Worm (Caenorhabditis elegans): ENCODE results near the gene brd-1.

The brd-1 gene

DNA sequence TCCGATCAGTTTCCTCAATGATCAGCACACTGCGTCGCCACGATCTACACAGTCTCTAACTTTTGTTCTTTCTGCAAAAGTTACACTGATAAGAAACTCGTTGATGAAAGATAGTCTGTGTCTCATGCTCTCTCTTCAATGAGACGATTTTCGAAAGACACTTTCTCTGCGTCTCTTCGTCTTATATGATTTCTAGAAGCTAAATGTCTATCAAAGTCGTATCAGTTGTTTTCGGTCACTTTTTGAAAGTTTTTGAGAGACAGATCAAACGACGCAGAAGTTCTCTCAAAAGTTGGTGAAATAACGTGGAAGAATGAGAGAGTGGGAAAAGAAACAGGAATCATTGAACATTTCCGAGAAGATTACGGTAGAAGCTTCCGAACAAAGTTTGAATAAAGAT lies 5.9 kb upstream of the brd-1 start:
- TF ChIP-seq unc-62 (GFP tag; optimal IDR thresholded peaks at IDR 0.05), result no peak

DNA sequence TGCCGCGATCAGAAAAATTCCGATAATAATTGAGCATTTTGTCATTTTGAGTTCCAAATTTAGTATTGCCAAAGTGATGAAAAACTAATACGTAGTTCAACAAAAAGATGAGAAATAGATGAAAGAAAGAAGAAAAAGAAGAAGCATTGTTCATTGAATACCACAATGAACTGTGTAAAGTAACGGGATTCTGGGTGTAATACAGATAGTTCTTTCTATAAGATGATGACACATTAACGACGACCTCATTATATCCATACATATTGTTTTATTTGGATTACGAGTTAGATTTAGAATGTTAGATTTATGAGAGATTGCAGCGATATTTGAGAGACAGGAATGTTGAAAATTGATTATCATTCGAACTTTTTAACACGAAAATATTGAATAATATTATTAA lies 2.3 kb upstream of the brd-1 start, which contains the start of gene K04C2.5:
K04C2.5 (minus strand) TSS at position 101 of the 400 bp plus-strand sequence.
- no peak for TF ChIP-seq unc-62 (GFP tag; optimal IDR thresholded peaks at IDR 0.05)

DNA sequence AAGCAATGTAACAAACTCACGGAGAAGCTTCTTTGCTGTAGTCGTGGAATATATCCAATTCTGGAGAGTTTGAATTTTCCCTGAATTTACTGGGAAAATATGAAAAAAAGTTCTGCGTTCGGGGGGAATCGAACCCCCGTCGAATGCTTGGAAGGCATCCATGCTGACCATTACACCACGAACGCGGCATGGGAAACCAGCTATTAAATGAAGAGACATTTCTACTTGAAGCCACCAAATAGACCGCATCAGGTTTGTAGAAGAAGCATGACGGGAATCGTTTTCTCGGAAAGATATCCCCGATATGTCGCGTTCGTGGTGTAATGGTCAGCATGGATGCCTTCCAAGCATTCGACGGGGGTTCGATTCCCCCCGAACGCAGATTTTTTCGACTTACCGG lies 807 bp downstream of the brd-1 start:
- TF ChIP-seq unc-62 (GFP tag; optimal IDR thresholded peaks at IDR 0.05), result no peak

DNA sequence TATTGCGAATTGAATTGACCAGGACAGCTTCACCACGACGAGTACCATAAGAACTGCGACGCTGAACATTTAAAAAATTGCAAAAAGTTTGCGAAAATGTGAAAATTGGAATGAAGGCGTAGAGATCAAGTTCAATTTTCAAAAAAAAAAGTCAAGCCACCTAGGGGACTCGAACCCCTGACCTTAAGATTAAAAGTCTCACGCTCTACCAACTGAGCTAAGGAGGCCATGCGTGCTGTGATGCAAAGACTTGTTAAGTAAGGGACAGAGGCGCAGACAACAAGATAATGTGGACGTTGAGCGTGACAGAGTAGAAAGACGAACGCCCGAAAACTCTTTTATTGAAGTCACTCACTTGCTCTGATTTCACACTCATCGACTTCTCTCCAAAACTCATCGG lies 1.7 kb downstream of the brd-1 start:
- no peak for TF ChIP-seq unc-62 (GFP tag; optimal IDR thresholded peaks at IDR 0.05)

DNA sequence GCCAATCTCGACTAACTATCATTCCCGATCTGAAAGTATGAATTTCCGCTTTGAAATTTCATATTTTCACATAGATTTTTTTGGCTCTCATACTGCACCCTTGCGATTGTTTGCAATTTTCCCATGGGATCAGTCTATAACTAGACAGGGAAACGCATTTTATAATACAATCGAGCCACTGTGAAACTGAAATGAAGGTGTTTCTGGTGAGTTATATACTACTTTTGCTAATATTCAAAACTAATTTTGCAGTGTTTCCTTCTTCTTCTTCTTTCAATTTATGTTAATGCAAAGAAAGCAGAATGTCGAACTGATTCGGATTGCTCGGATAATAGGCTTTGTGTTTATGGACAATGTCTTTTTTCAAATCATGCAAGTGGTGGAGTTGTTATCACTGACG lies 3.4 kb downstream of the brd-1 start:
- no peak for TF ChIP-seq unc-62 (GFP tag; optimal IDR thresholded peaks at IDR 0.05)

DNA sequence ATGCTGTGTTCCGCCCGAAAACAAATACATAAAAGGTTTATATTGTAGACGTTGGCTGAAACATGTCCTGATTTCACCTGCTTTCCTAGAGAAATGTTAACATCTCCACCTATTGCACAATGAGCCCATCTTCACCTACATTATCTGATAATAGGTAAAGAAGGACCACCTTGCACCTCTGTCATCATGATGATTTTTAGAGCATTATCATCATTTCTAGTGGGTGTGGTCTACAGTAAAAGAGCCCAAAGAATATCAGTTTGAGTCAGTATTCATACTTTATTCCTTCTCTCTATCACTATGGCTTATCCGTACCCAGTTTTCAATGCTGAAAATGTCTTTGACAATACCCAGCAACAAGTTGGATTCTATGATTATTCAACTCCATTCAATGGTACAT lies 5.1 kb downstream of the brd-1 start, which contains the start of gene med-2:
med-2 (plus strand) TSS at position 301 of the 400 bp plus-strand sequence.
- no peak for TF ChIP-seq unc-62 (GFP tag; optimal IDR thresholded peaks at IDR 0.05)

DNA sequence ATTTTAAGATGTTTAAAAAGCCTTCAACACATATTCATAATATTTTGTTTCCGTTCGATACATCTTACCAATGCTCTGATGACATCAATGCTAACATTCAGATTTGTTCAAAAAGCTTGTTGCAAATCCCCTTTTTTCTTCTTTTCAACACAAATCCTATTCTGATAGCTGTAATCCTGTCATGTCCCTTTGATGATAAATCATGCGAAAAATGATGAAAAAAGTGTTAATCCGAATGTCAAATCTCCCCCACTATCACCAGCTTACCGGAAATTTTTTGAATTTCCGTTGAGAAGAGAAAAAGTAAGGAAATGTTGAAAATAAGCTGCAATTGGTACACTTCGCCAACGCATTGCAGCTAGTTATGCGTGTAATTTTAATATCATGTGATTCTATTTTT lies 7.6 kb downstream of the brd-1 start:
- TF ChIP-seq unc-62 (GFP tag; optimal IDR thresholded peaks at IDR 0.05), result no peak

DNA sequence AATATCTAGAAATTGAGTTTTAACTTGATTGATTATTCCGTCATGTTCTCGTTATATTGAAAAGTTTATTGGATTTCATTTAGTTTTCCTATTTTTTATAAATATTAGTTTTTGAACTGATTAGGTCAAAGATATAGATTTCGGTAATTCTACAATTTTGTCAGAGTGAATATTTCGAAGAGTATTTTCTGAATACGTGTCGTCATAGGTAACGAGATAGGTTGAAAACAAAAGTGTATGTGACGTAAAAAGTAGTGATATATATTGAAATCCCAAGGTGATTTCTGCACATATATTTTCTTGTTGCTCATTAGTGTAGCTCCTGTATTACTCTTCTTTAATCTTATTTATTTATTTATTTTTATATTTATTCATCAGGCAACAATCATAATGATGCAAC lies 8.5 kb downstream of the brd-1 start, which contains the start of gene K04C2.7:
K04C2.7 (plus strand) TSS at position 301 of the 400 bp plus-strand sequence.
- TF ChIP-seq unc-62 (GFP tag; optimal IDR thresholded peaks at IDR 0.05), result no peak

DNA sequence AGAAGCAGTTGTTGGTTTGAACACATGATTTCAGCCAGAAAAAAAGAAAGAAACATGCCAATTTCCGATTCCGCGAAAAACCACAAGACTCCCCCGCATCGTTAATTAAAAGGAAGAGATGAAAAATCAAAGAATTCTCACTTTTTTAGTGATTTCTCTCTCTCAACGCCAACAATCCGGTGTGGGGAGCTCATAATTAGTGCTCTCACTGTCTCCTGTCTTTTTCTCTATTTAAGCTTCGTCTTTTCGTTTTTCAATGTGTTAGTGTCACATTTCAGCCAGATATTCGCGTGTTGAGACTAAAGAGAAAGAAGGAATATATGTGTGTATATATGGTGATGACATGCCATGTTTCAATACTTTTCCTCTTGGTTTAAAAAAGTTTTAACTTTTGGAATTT lies 15.6 kb downstream of the brd-1 start:
- TF ChIP-seq unc-62 (GFP tag; optimal IDR thresholded peaks at IDR 0.05), result no peak

DNA sequence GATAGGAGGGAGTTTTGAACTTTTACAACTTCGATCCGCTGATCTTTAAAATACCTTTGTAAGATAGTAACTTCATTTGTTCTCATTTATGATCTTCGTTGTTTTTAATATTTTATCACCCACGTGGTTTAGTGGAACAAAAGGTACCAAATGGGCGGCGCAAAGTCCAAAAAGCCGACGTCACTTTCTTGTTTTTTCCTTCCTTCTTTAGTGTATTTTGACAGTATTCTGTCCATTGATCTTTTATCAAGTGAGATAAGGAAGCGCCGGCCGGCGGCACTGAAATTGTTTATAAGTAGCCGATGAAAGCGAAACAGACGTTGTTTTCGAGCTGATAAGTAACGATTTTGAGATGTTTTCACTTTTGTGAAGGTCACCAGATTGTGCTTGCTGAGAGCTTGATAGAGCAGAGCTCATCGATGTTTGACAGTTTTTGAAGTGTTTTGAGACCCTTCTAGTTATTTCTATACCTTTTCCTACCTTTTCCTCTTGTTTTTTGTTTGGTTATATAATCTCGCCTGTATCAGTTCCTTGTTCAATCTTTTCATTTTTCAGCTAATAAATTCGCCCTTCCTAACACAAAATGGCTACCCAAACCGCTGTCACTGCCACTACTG lies 16.7 kb downstream of the brd-1 start, which contains the start of gene K04C2.3:
K04C2.3 (plus strand) TSS at position 556 of the 617 bp plus-strand sequence.
- no peak for TF ChIP-seq unc-62 (GFP tag; optimal IDR thresholded peaks at IDR 0.05)

DNA sequence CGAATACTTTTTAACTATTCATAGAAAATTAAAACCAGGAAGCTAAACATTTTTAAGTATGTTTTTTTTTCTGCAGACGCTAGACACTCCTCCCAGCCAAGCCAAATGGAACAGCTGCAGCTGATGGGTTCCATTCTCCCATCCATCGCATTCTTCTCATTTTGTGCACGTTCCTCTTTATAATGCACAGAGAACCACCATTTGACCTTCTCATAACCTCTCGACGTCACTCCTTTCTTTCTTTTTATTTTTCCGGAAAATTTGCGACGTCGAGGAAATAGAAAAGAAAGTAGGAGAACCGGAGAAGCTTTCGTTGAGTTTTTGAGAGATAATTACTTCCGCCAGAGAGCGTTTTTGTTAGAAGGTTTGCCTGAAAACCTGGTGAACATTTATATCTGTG lies 17.6 kb downstream of the brd-1 start:
- TF ChIP-seq unc-62 (GFP tag; optimal IDR thresholded peaks at IDR 0.05), result no peak

DNA sequence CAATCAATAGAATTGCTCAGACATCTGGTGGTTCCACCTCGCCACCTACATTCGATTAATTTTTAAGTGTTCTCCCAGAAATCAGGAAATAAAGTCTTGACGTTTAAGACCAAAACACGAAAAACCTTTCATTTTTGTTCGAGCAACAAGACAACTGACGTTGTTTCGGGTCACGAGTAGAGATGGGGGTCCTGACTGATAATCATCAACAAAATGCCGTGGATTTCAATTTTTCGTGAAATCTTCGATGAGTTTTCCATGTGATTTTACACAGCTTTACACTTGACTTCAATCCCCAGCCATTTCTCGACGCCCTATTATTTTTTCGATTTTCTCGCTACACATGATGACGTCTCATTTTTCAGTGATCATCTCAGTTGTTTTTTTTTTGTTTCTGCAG lies 18.2 kb downstream of the brd-1 start:
- TF ChIP-seq unc-62 (GFP tag; optimal IDR thresholded peaks at IDR 0.05), result no peak

DNA sequence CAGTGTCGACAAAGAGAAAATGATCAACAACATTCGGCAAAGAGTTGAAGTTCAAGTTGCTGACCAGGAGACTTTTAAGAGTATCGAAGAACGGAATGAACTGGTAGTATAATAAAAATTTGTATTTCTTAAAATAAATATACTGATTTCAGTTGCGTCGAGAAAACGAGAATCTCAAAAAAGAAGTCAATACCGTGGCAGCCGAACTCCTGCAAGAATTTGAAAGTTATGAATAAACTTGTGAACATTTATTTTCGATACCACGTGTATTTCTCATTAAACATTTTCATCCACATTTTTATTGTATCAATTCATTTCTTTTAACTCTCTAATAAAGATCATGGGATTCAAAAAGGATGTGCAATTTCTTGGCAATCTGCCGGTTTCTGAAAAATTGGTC lies 19.3 kb downstream of the brd-1 start, which contains the start of gene K04C2.8:
K04C2.8 (plus strand) TSS at position 301 of the 400 bp plus-strand sequence.
- TF ChIP-seq unc-62 (GFP tag; optimal IDR thresholded peaks at IDR 0.05), result no peak

DNA sequence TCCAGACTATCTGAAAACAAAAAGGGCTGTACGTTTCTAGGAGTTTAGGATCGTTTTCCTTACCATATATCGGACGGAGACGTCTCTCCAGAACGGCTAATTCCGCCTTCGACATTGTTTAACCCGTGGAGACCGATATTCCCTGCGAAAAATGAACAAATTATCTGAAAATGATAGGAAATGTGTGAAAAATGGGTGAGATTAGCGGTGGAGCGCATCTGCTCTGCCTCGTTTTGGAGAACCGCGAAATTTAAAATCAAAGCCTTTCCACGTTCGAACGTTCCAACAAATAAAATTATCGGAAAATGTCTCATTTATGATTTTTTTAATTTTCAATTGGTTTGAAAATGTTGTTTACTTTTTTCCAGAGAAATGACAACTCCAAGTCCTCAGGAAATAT lies 20.0 kb downstream of the brd-1 start, which contains the start of the genes cra-1 and kbp-1:
cra-1 (minus strand) TSS at position 193 of the 400 bp plus-strand sequence.
kbp-1 (plus strand) TSS at position 366 of the 400 bp plus-strand sequence.
- no peak for TF ChIP-seq unc-62 (GFP tag; optimal IDR thresholded peaks at IDR 0.05)

DNA sequence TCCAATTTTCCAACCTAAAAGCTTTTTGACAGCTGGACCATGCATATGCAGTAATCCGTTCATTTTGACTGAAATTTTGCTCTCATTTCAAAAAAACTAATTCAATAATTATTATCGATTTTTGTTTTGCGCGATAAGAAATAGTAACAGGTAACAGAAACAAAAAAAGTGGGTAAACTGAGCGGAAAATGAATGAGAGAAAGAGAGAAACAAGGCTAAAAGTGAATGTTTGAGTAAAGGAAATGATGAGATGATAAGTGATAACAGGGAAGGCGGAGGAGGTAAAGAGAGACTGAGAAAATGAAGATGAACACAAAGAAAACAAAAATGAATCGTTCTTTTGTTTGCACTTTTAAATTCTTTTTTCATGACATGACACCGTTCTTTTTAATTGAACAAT lies 25.4 kb downstream of the brd-1 start, which contains the start of gene sma-3:
sma-3 (minus strand) TSS at position 68 of the 400 bp plus-strand sequence.
- TF ChIP-seq unc-62 (GFP tag; optimal IDR thresholded peaks at IDR 0.05), result no peak

DNA sequence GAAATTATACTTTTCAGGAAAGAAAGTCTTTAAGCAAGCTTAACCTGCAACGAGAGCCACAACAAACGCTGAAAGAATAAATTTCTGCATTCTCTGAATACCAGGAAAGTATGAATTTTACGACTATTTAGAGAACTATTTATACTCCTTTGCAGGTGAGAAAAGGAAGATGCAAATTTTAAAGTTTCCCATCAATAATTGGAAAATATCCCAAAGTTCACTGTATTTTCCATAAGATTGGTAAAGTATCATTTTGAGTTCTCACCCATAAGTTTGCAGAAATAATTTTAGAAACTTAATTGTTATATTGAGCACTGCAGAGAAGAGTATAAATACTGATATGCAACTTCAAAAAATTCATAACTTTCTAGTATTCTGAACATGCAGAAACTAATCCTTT lies 29.8 kb downstream of the brd-1 start, which contains the start of gene clec-158:
clec-158 (minus strand) TSS at position 101 of the 400 bp plus-strand sequence.
- no peak for TF ChIP-seq unc-62 (GFP tag; optimal IDR thresholded peaks at IDR 0.05)

DNA sequence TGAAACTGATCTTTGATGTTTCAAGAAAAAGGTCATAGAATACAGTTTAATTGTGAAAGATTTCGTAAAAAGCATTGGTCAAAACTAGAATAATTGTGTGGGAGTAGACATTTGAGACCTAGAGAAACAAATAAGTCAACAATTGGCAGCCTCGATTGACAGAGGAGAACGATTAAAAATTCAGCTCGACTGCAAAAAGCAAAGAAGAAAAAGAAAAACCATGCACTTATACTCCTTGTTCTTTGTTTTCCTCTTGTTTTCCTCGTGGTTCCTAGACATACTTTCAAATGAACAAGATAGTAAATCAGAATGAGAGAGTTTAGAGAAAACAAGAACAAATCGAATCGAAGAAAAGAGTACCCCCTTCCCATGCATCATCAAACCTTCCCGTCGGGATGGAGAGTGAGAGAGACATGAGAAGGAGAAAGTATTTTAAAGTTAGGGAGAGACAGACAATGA lies 31.9 kb downstream of the brd-1 start:
- TF ChIP-seq unc-62 (GFP tag; optimal IDR thresholded peaks at IDR 0.05), result no peak
